Fruit fly (Drosophila melanogaster) whole organism, embryonic: ENCODE results near the gene CG11842.

Experiments used
- Bgb ChIP-seq: fragments of 200-800 bp; sonication (Bioruptor generic); IDR thresholded peaks from 2 replicates; pipeline ENCODE4 v1.3.6; 2022; ENCODE audit warnings: missing biosample characterization, missing genetic modification characterization; ENCODE audit not compliant: partially characterized antibody
- CG1024 ChIP-seq: fragments of 200-800 bp; sonication (Bioruptor generic); IDR thresholded peaks from 2 replicates; pipeline ENCODE4 v1.3.6; 2022; ENCODE audit warnings: missing biosample characterization, missing genetic modification characterization
- CG10321 ChIP-seq: fragments of 200-800 bp; sonication (Bioruptor generic); IDR thresholded peaks from 2 replicates; pipeline ENCODE4 v1.3.6; 2022; ENCODE audit warnings: missing biosample characterization, missing genetic modification characterization
- CG11456 ChIP-seq: fragments of 200-800 bp; sonication (Bioruptor generic); IDR thresholded peaks from 3 replicates; pipeline ENCODE4 v1.3.6; 2022; ENCODE audit warnings: missing biosample characterization, missing genetic modification characterization
- CG11504 ChIP-seq: fragments of 200-800 bp; sonication (Bioruptor generic); optimal IDR thresholded peaks from 3 replicates; lab custom pipeline; 2019; ENCODE audit warnings: missing biosample characterization, mild to moderate bottlenecking, missing genetic modification characterization, moderate library complexity
- CG11560 ChIP-seq: fragments of 200-800 bp; sonication (Bioruptor generic); IDR thresholded peaks from 3 replicates; pipeline ENCODE4 v1.3.6; 2022; ENCODE audit warnings: missing biosample characterization, missing genetic modification characterization
- CG13296 ChIP-seq: fragments of 200-800 bp; sonication (Bioruptor generic); optimal IDR thresholded peaks from 3 replicates; lab custom pipeline; 2018; ENCODE audit warnings: missing biosample characterization, mild to moderate bottlenecking, missing genetic modification characterization
- CG14050 ChIP-seq: fragments of 200-800 bp; sonication (Bioruptor generic); IDR thresholded peaks from 3 replicates; pipeline ENCODE4 v1.3.6; 2022; ENCODE audit warnings: missing biosample characterization, missing genetic modification characterization
- CG15696 ChIP-seq: fragments of 200-800 bp; sonication (Bioruptor generic); optimal IDR thresholded peaks from 2 replicates; lab custom pipeline; 2019; ENCODE audit warnings: missing biosample characterization, mild to moderate bottlenecking, missing genetic modification characterization, moderate library complexity
- CG16863 ChIP-seq: fragments of 200-800 bp; sonication (Bioruptor generic); optimal IDR thresholded peaks from 3 replicates; lab custom pipeline; 2016; ENCODE audit warnings: missing biosample characterization, missing genetic modification characterization
- CG17186 ChIP-seq: fragments of 200-800 bp; sonication (Bioruptor generic); optimal IDR thresholded peaks from 3 replicates; lab custom pipeline; 2017; ENCODE audit warnings: missing biosample characterization, missing genetic modification reagents, missing genetic modification characterization
- CG17829 ChIP-seq: fragments of 200-800 bp; optimal IDR thresholded peaks from 2 replicates; lab custom pipeline; 2019; ENCODE audit warnings: missing biosample characterization, mild to moderate bottlenecking, missing genetic modification characterization, moderate library complexity
- CG30403 ChIP-seq: fragments of 200-800 bp; sonication (Bioruptor generic); optimal IDR thresholded peaks from 3 replicates; lab custom pipeline; 2016; ENCODE audit warnings: missing biosample characterization, missing genetic modification characterization
- CG31388 ChIP-seq: fragments of 200-800 bp; sonication (Bioruptor generic); optimal IDR thresholded peaks from 2 replicates; lab custom pipeline; 2016; ENCODE audit warnings: missing biosample characterization, missing genetic modification characterization
- CG3847 ChIP-seq: fragments of 200-800 bp; sonication (Bioruptor generic); IDR thresholded peaks from 2 replicates; pipeline ENCODE4 v1.3.6; 2022; ENCODE audit warnings: missing biosample characterization, missing genetic modification characterization
- CG43689 ChIP-seq: fragments of 200-800 bp; sonication (Bioruptor generic); IDR thresholded peaks from 2 replicates; pipeline ENCODE4 v1.3.6; 2022; ENCODE audit warnings: missing biosample characterization, missing genetic modification characterization
- CG4854 ChIP-seq: fragments of 200-800 bp; sonication (Bioruptor generic); optimal IDR thresholded peaks from 2 replicates; lab custom pipeline; 2016; ENCODE audit warnings: missing biosample characterization, missing genetic modification characterization, inconsistent platforms
- CG6689 ChIP-seq: fragments of 200-800 bp; sonication (Bioruptor generic); IDR thresholded peaks from 2 replicates; pipeline ENCODE4 v1.3.6; 2022; ENCODE audit warnings: missing biosample characterization, missing genetic modification characterization
- CG6854 ChIP-seq: fragments of 200-800 bp; sonication (Bioruptor generic); optimal IDR thresholded peaks from 3 replicates; lab custom pipeline; 2017; ENCODE audit warnings: missing biosample characterization, mild to moderate bottlenecking, missing genetic modification characterization
- CG7786 ChIP-seq: fragments of 200-800 bp; sonication (Bioruptor generic); optimal IDR thresholded peaks from 2 replicates; lab custom pipeline; 2016; ENCODE audit warnings: missing biosample characterization, missing genetic modification characterization
- D19A ChIP-seq: fragments of 200-800 bp; optimal IDR thresholded peaks from 3 replicates; lab custom pipeline; 2019; ENCODE audit warnings: missing biosample characterization, mild to moderate bottlenecking, missing genetic modification characterization, moderate library complexity
- Dek ChIP-seq: fragments of 200-800 bp; sonication (Bioruptor generic); optimal IDR thresholded peaks from 3 replicates; lab custom pipeline; 2019; ENCODE audit warnings: missing biosample characterization, mild to moderate bottlenecking, missing genetic modification characterization, moderate library complexity
- Ets65A ChIP-seq: fragments of 200-800 bp; sonication (Bioruptor generic); peaks from one replicate; lab custom pipeline; 2016; ENCODE audit warnings: missing biosample characterization, missing genetic modification characterization
- Ets97D ChIP-seq: fragments of 200-800 bp; sonication (Bioruptor generic); optimal IDR thresholded peaks from 3 replicates; lab custom pipeline; 2016; ENCODE audit warnings: missing biosample characterization, missing genetic modification characterization
- Hr51 ChIP-seq, 2 experiments: fragments of 200-800 bp; sonication (Bioruptor generic); optimal IDR thresholded peaks; 2 replicates in 1 of 2; 3 replicates in 1 of 2; lab custom pipeline; 2016 to 2018; ENCODE audit warnings: missing biosample characterization in 2 of 2, missing genetic modification characterization in 2 of 2, mild to moderate bottlenecking in 1 of 2, moderate library complexity in 1 of 2
- Kr ChIP-seq: fragments of 200-800 bp; sonication (Bioruptor generic); optimal IDR thresholded peaks from 2 replicates; lab custom pipeline; 2017; ENCODE audit warnings: missing biosample characterization, mild to moderate bottlenecking, missing genetic modification characterization
- Myb ChIP-seq: fragments of 200-800 bp; sonication (Bioruptor generic); optimal IDR thresholded peaks from 2 replicates; lab custom pipeline; 2016; ENCODE audit warnings: missing biosample characterization, missing genetic modification characterization
- Xbp1 ChIP-seq: fragments of 200-800 bp; sonication (Bioruptor generic); optimal IDR thresholded peaks from 3 replicates; lab custom pipeline; 2016; ENCODE audit warnings: missing biosample characterization, mild to moderate bottlenecking, missing genetic modification characterization
- bsh ChIP-seq, 2 experiments: fragments of 200-800 bp; sonication (Bioruptor generic); optimal IDR thresholded peaks; 2 replicates each; lab custom pipeline; 2017 to 2018; ENCODE audit warnings: mild to moderate bottlenecking in 2 of 2, missing biosample characterization in 2 of 2, missing genetic modification characterization in 2 of 2, moderate library complexity in 1 of 2
- crc ChIP-seq: fragments of 200-800 bp; sonication (Bioruptor generic); optimal IDR thresholded peaks from 2 replicates; lab custom pipeline; 2016; ENCODE audit warnings: missing biosample characterization, missing genetic modification characterization
- danr ChIP-seq: fragments of 200-800 bp; sonication (Bioruptor generic); IDR thresholded peaks from 2 replicates; pipeline ENCODE4 v1.3.6; 2022; ENCODE audit warnings: missing biosample characterization, missing genetic modification characterization
- exex ChIP-seq: fragments of 200-800 bp; sonication (Bioruptor generic); optimal IDR thresholded peaks from 4 replicates; lab custom pipeline; 2018; ENCODE audit warnings: missing biosample characterization, mild to moderate bottlenecking, missing genetic modification characterization, moderate library complexity
- fd64A ChIP-seq: fragments of 200-800 bp; sonication (Bioruptor generic); optimal IDR thresholded peaks from 3 replicates; lab custom pipeline; 2018; ENCODE audit warnings: missing biosample characterization, mild to moderate bottlenecking, missing genetic modification characterization
- gsb ChIP-seq: fragments of 200-800 bp; sonication (Bioruptor generic); IDR thresholded peaks from 2 replicates; pipeline ENCODE4 v1.3.6; 2022; ENCODE audit warnings: missing biosample characterization, missing genetic modification characterization
- hth ChIP-seq: fragments of >200 bp; optimal IDR thresholded peaks from 2 replicates; lab custom pipeline; 2017; ENCODE audit warnings: inconsistent platforms
- lbe ChIP-seq: fragments of 200-800 bp; sonication (Bioruptor generic); optimal IDR thresholded peaks from 2 replicates; lab custom pipeline; 2016; ENCODE audit warnings: missing biosample characterization, mild to moderate bottlenecking, missing genetic modification characterization
- lola ChIP-seq, 3 experiments: fragments of >200 bp in 2 of 3; fragments of 200-800 bp in 1 of 3; sonication (Bioruptor generic) in 1 of 3; optimal IDR thresholded peaks; 2 replicates each; lab custom pipeline; 2017 to 2019; ENCODE audit warnings: missing biosample characterization in 3 of 3, missing genetic modification characterization in 3 of 3, mild to moderate bottlenecking in 1 of 3, moderate library complexity in 1 of 3
- luna ChIP-seq: fragments of 200-800 bp; sonication (Bioruptor generic); optimal IDR thresholded peaks from 2 replicates; lab custom pipeline; 2016; ENCODE audit warnings: missing biosample characterization, missing genetic modification characterization
- maf-S ChIP-seq: fragments of 200-800 bp; sonication (Bioruptor generic); optimal IDR thresholded peaks from 2 replicates; lab custom pipeline; 2016; ENCODE audit warnings: missing biosample characterization, missing genetic modification characterization
- nmo ChIP-seq: fragments of 200-800 bp; sonication (Bioruptor generic); optimal IDR thresholded peaks from 2 replicates; lab custom pipeline; 2018; ENCODE audit warnings: missing biosample characterization, mild to moderate bottlenecking, missing genetic modification characterization, moderate library complexity
- nom ChIP-seq: fragments of 200-800 bp; sonication (Bioruptor generic); optimal IDR thresholded peaks from 2 replicates; lab custom pipeline; 2017; ENCODE audit warnings: missing biosample characterization, missing genetic modification characterization, mild to moderate bottlenecking, moderate library complexity, missing genetic modification reagents
- otp ChIP-seq: fragments of 200-800 bp; sonication (Bioruptor generic); IDR thresholded peaks from 3 replicates; pipeline ENCODE4, ENCODE4 v1.3.6; 2022; ENCODE audit warnings: missing biosample characterization, missing genetic modification characterization
- pho ChIP-seq: fragments of 200-800 bp; sonication (Bioruptor generic); optimal IDR thresholded peaks from 2 replicates; lab custom pipeline; 2016; ENCODE audit warnings: missing biosample characterization, missing genetic modification characterization
- psq ChIP-seq: fragments of 200-800 bp; sonication (Bioruptor generic); optimal IDR thresholded peaks from 2 replicates; lab custom pipeline; 2017; ENCODE audit warnings: missing biosample characterization, missing genetic modification characterization
- repo ChIP-seq: fragments of 200-800 bp; sonication (Bioruptor generic); optimal IDR thresholded peaks from 2 replicates; lab custom pipeline; 2016; ENCODE audit warnings: missing biosample characterization, missing genetic modification characterization
- row ChIP-seq: fragments of 200-800 bp; sonication (Bioruptor generic); IDR thresholded peaks from 3 replicates; pipeline ENCODE4 v1.3.6; 2022; ENCODE audit warnings: missing biosample characterization, missing genetic modification characterization
- seq ChIP-seq: fragments of 200-800 bp; sonication (Bioruptor generic); IDR thresholded peaks from 2 replicates; pipeline ENCODE4 v1.3.6; 2022; ENCODE audit warnings: missing biosample characterization, missing genetic modification characterization
- slp2 ChIP-seq: fragments of 200-800 bp; sonication (Bioruptor generic); optimal IDR thresholded peaks from 2 replicates; lab custom pipeline; 2016; ENCODE audit warnings: missing biosample characterization, missing genetic modification characterization
- sob ChIP-seq: fragments of 200-800 bp; sonication (Bioruptor generic); IDR thresholded peaks from 2 replicates; pipeline ENCODE4 v1.3.6; 2022; ENCODE audit warnings: missing biosample characterization, missing genetic modification characterization
- stc ChIP-seq: fragments of 200-800 bp; sonication (Bioruptor generic); IDR thresholded peaks from 2 replicates; pipeline ENCODE4 v1.3.6; 2022; ENCODE audit warnings: missing biosample characterization, missing genetic modification characterization
- tap ChIP-seq: fragments of 200-800 bp; optimal IDR thresholded peaks from 3 replicates; lab custom pipeline; 2019; ENCODE audit warnings: missing biosample characterization, mild to moderate bottlenecking, missing genetic modification characterization, moderate library complexity
- usp ChIP-seq: fragments of >200 bp; optimal IDR thresholded peaks from 2 replicates; lab custom pipeline; 2017; ENCODE audit warnings: missing biosample characterization, missing genetic modification characterization
- zfh1 ChIP-seq: fragments of 200-800 bp; sonication (Bioruptor generic); IDR thresholded peaks from 3 replicates; pipeline ENCODE4 v1.3.6; 2022; ENCODE audit warnings: missing biosample characterization, missing genetic modification characterization

Gene CG11842

dm6 chr3R:29094152-29094551 is 41.7 kb downstream of the CG11842 start (continued):
- TF ChIP-seq CG17186 (GFP tag; lab: Kevin White, UChicago) (no peak), CG17829 (tag; lab: Kevin White, UChicago) (no peak), crc (GFP tag; lab: Kevin White, UChicago) (no peak), maf-S (GFP tag; lab: Kevin White, UChicago) (no peak), Myb (GFP tag; lab: Kevin White, UChicago) (no peak), Hr51 (GFP tag; optimal IDR thresholded peaks at IDR 0.05; lab: Kevin White, UChicago) (peak in 1 of 2 experiments; percentile 10), bsh (GFP tag; optimal IDR thresholded peaks at IDR 0.05; lab: Kevin White, UChicago) (peak in 1 of 2 experiments; percentile 45), otp (peak; percentile 30; the same call in 1 of the 3 replicates), gsb (GFP tag; lab: Robert Waterston, UW) (no peak), CG6689 (GFP tag; lab: Robert Waterston, UW) (no peak), CG1024 (no peak), exex (no peak), fd64A (GFP tag; lab: Kevin White, UChicago) (no peak), CG3847 (GFP tag; lab: Robert Waterston, UW) (no peak), CG11560 (no peak), zfh1 (GFP tag; lab: Robert Waterston, UW) (no peak), psq (GFP tag; lab: Kevin White, UChicago) (no peak), Ets65A (GFP tag; lab: Kevin White, UChicago) (no peak), row (peak; percentile 45; the same call in 1 of the 3 replicates), lola (GFP tag; optimal IDR thresholded peaks at IDR 0.05; lab: Kevin White, UChicago) (no peak), seq (GFP tag; lab: Robert Waterston, UW) (no peak), CG16863 (GFP tag; lab: Kevin White, UChicago) (no peak), CG13296 (GFP tag; lab: Kevin White, UChicago) (no peak), repo (GFP tag; lab: Kevin White, UChicago) (no peak), Bgb (GFP tag; lab: Robert Waterston, UW) (no peak), hth (lab: Kevin White, UChicago) (no peak), lbe (GFP tag; lab: Kevin White, UChicago) (no peak), CG43689 (GFP tag; lab: Robert Waterston, UW) (no peak), Ets97D (no peak), pho (peak; percentile 5), CG7786 (no peak), CG30403 (GFP tag; lab: Kevin White, UChicago) (no peak), CG6854 (GFP tag; lab: Kevin White, UChicago) (no peak), tap (no peak), usp (GFP tag; lab: Kevin White, UChicago) (no peak), CG10321 (no peak), sob (no peak), stc (0 out of 2 replicates have a peak, but pooled peaks have one; percentile 17), slp2 (no peak), nom (GFP tag; lab: Kevin White, UChicago) (peak; percentile 17), luna (GFP tag; lab: Kevin White, UChicago) (no peak), CG11504 (no peak), Kr (GFP tag; lab: Kevin White, UChicago) (no peak), danr (no peak), D19A (no peak), CG11456 (0 out of 3 replicates have a peak, but pooled peaks have one; percentile 45), Xbp1 (GFP tag; lab: Kevin White, UChicago) (no peak), CG31388 (GFP tag; lab: Kevin White, UChicago) (no peak), CG4854 (GFP tag; lab: Kevin White, UChicago) (no peak), CG14050 (GFP tag; lab: Robert Waterston, UW) (no peak), nmo (GFP tag; lab: Kevin White, UChicago) (peak; percentile 6), Dek (tag; lab: Kevin White, UChicago) (no peak), CG15696 (tag; lab: Kevin White, UChicago) (no peak)
